Fruit fly (Drosophila melanogaster) whole organism, embryonic: Measurements from ENCODE around the gene Hrb98DE.

ENCODE experiments used
- Bdp1 ChIP-seq: fragments of 200-800 bp; sonication (Bioruptor generic); optimal IDR thresholded peaks from 3 replicates; lab custom pipeline; 2016; ENCODE audit warnings: missing biosample characterization, missing genetic modification characterization
- CG10274 ChIP-seq: fragments of 200-800 bp; sonication (Bioruptor generic); optimal IDR thresholded peaks from 3 replicates; lab custom pipeline; 2017; ENCODE audit warnings: missing biosample characterization, mild to moderate bottlenecking, missing genetic modification characterization
- CG12744 ChIP-seq: fragments of 200-800 bp; sonication (Bioruptor generic); optimal IDR thresholded peaks from 2 replicates; lab custom pipeline; 2016; ENCODE audit warnings: missing biosample characterization, missing genetic modification characterization
- CG14014 ChIP-seq: fragments of 200-800 bp; sonication (Bioruptor generic); IDR thresholded peaks from 2 replicates; pipeline ENCODE4 v1.3.6; 2022; ENCODE audit warnings: missing biosample characterization, missing genetic modification characterization
- CG1602 ChIP-seq: fragments of 200-800 bp; sonication (Bioruptor generic); optimal IDR thresholded peaks from 3 replicates; lab custom pipeline; 2016; ENCODE audit warnings: missing biosample characterization, missing genetic modification characterization
- CG16779 ChIP-seq: fragments of 200-800 bp; sonication (Bioruptor generic); IDR thresholded peaks from 2 replicates; pipeline ENCODE4 v1.3.6; 2022; ENCODE audit warnings: missing biosample characterization, missing genetic modification characterization
- CG16863 ChIP-seq: fragments of 200-800 bp; sonication (Bioruptor generic); optimal IDR thresholded peaks from 3 replicates; lab custom pipeline; 2016; ENCODE audit warnings: missing biosample characterization, missing genetic modification characterization
- CG17186 ChIP-seq: fragments of 200-800 bp; sonication (Bioruptor generic); optimal IDR thresholded peaks from 3 replicates; lab custom pipeline; 2017; ENCODE audit warnings: missing biosample characterization, missing genetic modification reagents, missing genetic modification characterization
- CG17802 ChIP-seq: fragments of 200-800 bp; sonication (Bioruptor generic); optimal IDR thresholded peaks from 2 replicates; lab custom pipeline; 2018; ENCODE audit warnings: missing biosample characterization, mild to moderate bottlenecking, missing genetic modification characterization, moderate library complexity
- CG18619 ChIP-seq: fragments of 200-800 bp; sonication (Bioruptor generic); optimal IDR thresholded peaks from 3 replicates; lab custom pipeline; 2017; ENCODE audit warnings: missing biosample characterization, mild to moderate bottlenecking, missing genetic modification characterization
- CG18764 ChIP-seq: fragments of 200-800 bp; sonication (Bioruptor generic); optimal IDR thresholded peaks from 3 replicates; lab custom pipeline; 2016; ENCODE audit warnings: missing biosample characterization, missing genetic modification characterization
- CG2116 ChIP-seq: fragments of 200-800 bp; sonication (Bioruptor generic); optimal IDR thresholded peaks from 3 replicates; lab custom pipeline; 2018; ENCODE audit warnings: missing biosample characterization, mild to moderate bottlenecking, missing genetic modification characterization
- CG30403 ChIP-seq: fragments of 200-800 bp; sonication (Bioruptor generic); optimal IDR thresholded peaks from 3 replicates; lab custom pipeline; 2016; ENCODE audit warnings: missing biosample characterization, missing genetic modification characterization
- CG31441 ChIP-seq: fragments of 200-800 bp; sonication (Bioruptor generic); IDR thresholded peaks from 2 replicates; pipeline ENCODE4 v1.3.6; 2022; ENCODE audit warnings: missing biosample characterization, missing genetic modification characterization
- CG3281 ChIP-seq: fragments of 200-800 bp; sonication (Bioruptor generic); optimal IDR thresholded peaks from 3 replicates; lab custom pipeline; 2017; ENCODE audit warnings: missing biosample characterization, mild to moderate bottlenecking, missing genetic modification characterization
- CG6689 ChIP-seq: fragments of 200-800 bp; sonication (Bioruptor generic); IDR thresholded peaks from 2 replicates; pipeline ENCODE4 v1.3.6; 2022; ENCODE audit warnings: missing biosample characterization, missing genetic modification characterization
- CG6813 ChIP-seq: fragments of 200-800 bp; sonication (Bioruptor generic); optimal IDR thresholded peaks from 2 replicates; lab custom pipeline; 2017; ENCODE audit warnings: missing biosample characterization, missing genetic modification characterization, mild to moderate bottlenecking, moderate library complexity, missing genetic modification reagents
- CG8281 ChIP-seq: fragments of 200-800 bp; sonication (Bioruptor generic); optimal IDR thresholded peaks from 2 replicates; lab custom pipeline; 2018; ENCODE audit warnings: missing biosample characterization, mild to moderate bottlenecking, missing genetic modification characterization, moderate library complexity
- CG8388 ChIP-seq: fragments of 200-800 bp; sonication (Bioruptor generic); optimal IDR thresholded peaks from 2 replicates; lab custom pipeline; 2019; ENCODE audit warnings: missing biosample characterization, mild to moderate bottlenecking, missing genetic modification characterization, moderate library complexity
- CG8765 ChIP-seq: fragments of 200-800 bp; sonication (Bioruptor generic); IDR thresholded peaks from 2 replicates; pipeline ENCODE4 v1.3.6; 2022; ENCODE audit warnings: missing biosample characterization, missing genetic modification characterization
- CG9817 ChIP-seq: fragments of 200-800 bp; sonication (Bioruptor generic); optimal IDR thresholded peaks from 2 replicates; lab custom pipeline; 2018; ENCODE audit warnings: missing biosample characterization, mild to moderate bottlenecking, missing genetic modification characterization, moderate library complexity
- Dad ChIP-seq: fragments of 200-800 bp; sonication (Bioruptor generic); optimal IDR thresholded peaks from 3 replicates; lab custom pipeline; 2016; ENCODE audit warnings: missing biosample characterization, missing genetic modification characterization
- Eip74EF ChIP-seq, 2 experiments: fragments of 200-800 bp in 1 of 2; fragments of >200 bp in 1 of 2; sonication (Bioruptor generic) in 1 of 2; optimal IDR thresholded peaks; 2 replicates each; lab custom pipeline; 2017 to 2019; ENCODE audit warnings: missing biosample characterization in 2 of 2, missing genetic modification characterization in 2 of 2, mild to moderate bottlenecking in 1 of 2, moderate library complexity in 1 of 2
- Fer1 ChIP-seq: fragments of 200-800 bp; sonication (Bioruptor generic); optimal IDR thresholded peaks from 2 replicates; lab custom pipeline; 2017; ENCODE audit warnings: missing biosample characterization, mild to moderate bottlenecking, missing genetic modification characterization
- Gug ChIP-seq: fragments of 200-800 bp; sonication (Bioruptor generic); IDR thresholded peaks from 4 replicates; pipeline ENCODE4 v1.3.6; 2022; ENCODE audit warnings: missing biosample characterization, missing genetic modification characterization
- H2.0 ChIP-seq: fragments of 200-800 bp; sonication (Bioruptor generic); IDR thresholded peaks from 2 replicates; pipeline ENCODE4 v1.3.6; 2022; ENCODE audit warnings: missing biosample characterization, missing genetic modification characterization
- Ptx1 ChIP-seq: fragments of 200-800 bp; sonication (Bioruptor generic); IDR thresholded peaks from 2 replicates; pipeline ENCODE4 v1.3.6; 2022; ENCODE audit warnings: missing biosample characterization, missing genetic modification characterization
- ab ChIP-seq: fragments of 200-800 bp; sonication (Bioruptor generic); optimal IDR thresholded peaks from 2 replicates; lab custom pipeline; 2016; ENCODE audit warnings: missing biosample characterization, missing genetic modification characterization
- bbx ChIP-seq: fragments of 200-800 bp; sonication (Bioruptor generic); IDR thresholded peaks from 2 replicates; pipeline ENCODE4 v1.3.6; 2022; ENCODE audit warnings: missing biosample characterization, missing genetic modification characterization; ENCODE audit not compliant: partially characterized antibody
- bigmax ChIP-seq: fragments of 200-800 bp; sonication (Bioruptor generic); optimal IDR thresholded peaks from 2 replicates; lab custom pipeline; 2018; ENCODE audit warnings: missing biosample characterization, mild to moderate bottlenecking, missing genetic modification characterization
- cato ChIP-seq: fragments of 200-800 bp; sonication (Bioruptor generic); optimal IDR thresholded peaks from 2 replicates; lab custom pipeline; 2016; ENCODE audit warnings: missing biosample characterization, missing genetic modification characterization, borderline replicate concordance
- chn ChIP-seq: fragments of 200-800 bp; sonication (Bioruptor generic); optimal IDR thresholded peaks from 2 replicates; lab custom pipeline; 2016; ENCODE audit warnings: missing biosample characterization, missing genetic modification characterization
- ci ChIP-seq: fragments of 200-800 bp; sonication (Bioruptor generic); IDR thresholded peaks from 3 replicates; pipeline ENCODE4 v1.3.6; 2022; ENCODE audit warnings: missing biosample characterization, missing genetic modification characterization
- corto ChIP-seq: fragments of 200-800 bp; sonication (Bioruptor generic); optimal IDR thresholded peaks from 2 replicates; lab custom pipeline; 2016; ENCODE audit warnings: missing biosample characterization, mild to moderate bottlenecking, missing genetic modification characterization, moderate library complexity
- dati ChIP-seq: fragments of 200-800 bp; sonication (Bioruptor generic); IDR thresholded peaks from 2 replicates; pipeline ENCODE4 v1.3.6; 2022; ENCODE audit warnings: missing biosample characterization, missing genetic modification characterization
- esg ChIP-seq: fragments of 200-800 bp; sonication (Bioruptor generic); conservative IDR thresholded peaks from 2 replicates; pipeline ENCODE4 v1.3.6; 2022; ENCODE audit warnings: missing biosample characterization, missing genetic modification characterization
- fu2 ChIP-seq: fragments of 200-800 bp; sonication (Bioruptor generic); optimal IDR thresholded peaks from 2 replicates; lab custom pipeline; 2016; ENCODE audit warnings: missing biosample characterization, missing genetic modification characterization
- hb ChIP-seq: fragments of 200-800 bp; sonication (Bioruptor generic); IDR thresholded peaks from 3 replicates; pipeline ENCODE4 v1.3.6; 2022; ENCODE audit warnings: missing biosample characterization, missing genetic modification characterization; ENCODE audit not compliant: partially characterized antibody
- ind ChIP-seq: fragments of 200-800 bp; sonication (Bioruptor generic); optimal IDR thresholded peaks from 3 replicates; lab custom pipeline; 2016; ENCODE audit warnings: missing biosample characterization, missing genetic modification characterization
- lmd ChIP-seq: fragments of 200-800 bp; sonication (Bioruptor generic); IDR thresholded peaks from 2 replicates; pipeline ENCODE4 v1.3.6; 2022; ENCODE audit warnings: missing biosample characterization, missing genetic modification characterization
- nerfin-2 ChIP-seq: fragments of 200-800 bp; sonication (Bioruptor generic); IDR thresholded peaks from 2 replicates; pipeline ENCODE4 v1.3.6; 2022; ENCODE audit warnings: missing biosample characterization, missing genetic modification characterization; ENCODE audit not compliant: partially characterized antibody
- repo ChIP-seq: fragments of 200-800 bp; sonication (Bioruptor generic); optimal IDR thresholded peaks from 2 replicates; lab custom pipeline; 2016; ENCODE audit warnings: missing biosample characterization, missing genetic modification characterization
- stc ChIP-seq: fragments of 200-800 bp; sonication (Bioruptor generic); IDR thresholded peaks from 2 replicates; pipeline ENCODE4 v1.3.6; 2022; ENCODE audit warnings: missing biosample characterization, missing genetic modification characterization
- tll ChIP-seq, 2 experiments: fragments of 200-800 bp in 1 of 2; fragments of >200 bp in 1 of 2; sonication (Bioruptor generic) in 1 of 2; optimal IDR thresholded peaks; 2 replicates each; lab custom pipeline; 2017 to 2019; ENCODE audit warnings: missing biosample characterization in 2 of 2, missing genetic modification characterization in 2 of 2, mild to moderate bottlenecking in 1 of 2, moderate library complexity in 1 of 2
- toy ChIP-seq: fragments of 200-800 bp; sonication (Bioruptor generic); IDR thresholded peaks from 2 replicates; pipeline ENCODE4 v1.3.6; 2022; ENCODE audit warnings: missing biosample characterization, missing genetic modification characterization
- unpg ChIP-seq: fragments of 200-800 bp; sonication (Bioruptor generic); optimal IDR thresholded peaks from 3 replicates; lab custom pipeline; 2018; ENCODE audit warnings: missing biosample characterization, mild to moderate bottlenecking, missing genetic modification characterization, moderate library complexity
- usp ChIP-seq: fragments of >200 bp; optimal IDR thresholded peaks from 2 replicates; lab custom pipeline; 2017; ENCODE audit warnings: missing biosample characterization, missing genetic modification characterization
- wor ChIP-seq: fragments of 200-800 bp; sonication (Bioruptor generic); IDR thresholded peaks from 2 replicates; pipeline ENCODE4 v1.3.6; 2022; ENCODE audit warnings: missing biosample characterization, missing genetic modification characterization

Hrb98DE gene

DNA sequence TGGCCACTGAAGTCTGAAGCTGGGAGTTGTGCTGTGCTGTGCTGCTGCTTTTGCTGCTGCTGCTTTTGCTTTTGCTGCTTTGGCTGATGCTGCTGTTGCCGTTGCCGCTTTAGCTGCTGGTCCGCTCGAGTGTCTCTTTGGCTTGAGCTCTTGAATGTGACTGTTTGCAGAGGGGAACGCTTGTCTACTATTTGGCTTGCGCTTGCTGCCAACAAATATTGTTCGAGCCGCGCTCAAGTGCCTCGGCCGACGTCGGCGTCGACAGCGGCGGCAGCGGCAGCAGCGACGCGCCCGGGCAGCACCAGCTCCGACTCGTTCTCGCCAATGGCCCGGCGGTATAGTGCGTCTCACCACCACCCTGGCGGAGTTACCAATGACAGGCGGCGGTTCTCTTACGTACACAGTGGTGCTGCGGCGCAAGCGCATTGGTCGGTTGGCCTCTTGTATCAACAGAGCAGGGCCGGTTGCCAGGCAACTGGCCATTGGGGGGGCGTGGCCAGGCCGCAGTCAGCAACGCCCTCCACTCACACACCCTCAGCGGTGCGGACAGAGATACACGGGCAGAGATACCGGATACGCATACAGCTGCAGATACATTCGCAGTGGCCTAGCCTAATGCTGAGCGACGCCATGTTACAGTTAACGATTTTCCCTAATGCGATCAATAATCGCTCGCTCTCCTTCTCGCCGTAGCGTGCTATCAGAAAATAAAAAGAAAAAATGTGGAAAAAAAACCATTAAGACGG lies 14.4 kb upstream of the Hrb98DE start, which contains the start of gene fkh (continued):
- TF ChIP-seq bbx (GFP tag; lab: Robert Waterston, UW): no peak
- TF ChIP-seq CG1602 (GFP tag; lab: Kevin White, UChicago): peak; percentile 65
- TF ChIP-seq CG6813 (GFP tag; lab: Kevin White, UChicago): peak; percentile 98
- TF ChIP-seq ci: peak; percentile 92
- peak; percentile 49 for TF ChIP-seq CG9817 (tag; lab: Kevin White, UChicago)
- TF ChIP-seq bigmax: peak; percentile 59
- TF ChIP-seq CG8281 (tag; lab: Kevin White, UChicago): peak; percentile 76
- TF ChIP-seq CG17802: peak; percentile 52
- peak in 1 of 2 experiments; percentile 48 for TF ChIP-seq tll (GFP tag; optimal IDR thresholded peaks at IDR 0.05; lab: Kevin White, UChicago)
- TF ChIP-seq H2.0: 0 out of 2 replicates have a peak, but pooled peaks have one; percentile 48
- TF ChIP-seq repo (GFP tag; lab: Kevin White, UChicago): peak; percentile 91
- peak; percentile 97 for TF ChIP-seq CG3281
- peak; percentile 74 for TF ChIP-seq stc
- TF ChIP-seq cato: peak; percentile 82
- TF ChIP-seq CG12744 (GFP tag; lab: Kevin White, UChicago): peak; percentile 85
- TF ChIP-seq fu2 (GFP tag; lab: Kevin White, UChicago): peak; percentile 69
- TF ChIP-seq corto (GFP tag; lab: Kevin White, UChicago): peak; percentile 3
- TF ChIP-seq hb: no peak
- peak; percentile 99 for TF ChIP-seq Fer1 (GFP tag; lab: Kevin White, UChicago)
- TF ChIP-seq Dad (GFP tag; lab: Kevin White, UChicago): peak; percentile 85
- peak; percentile 21 for TF ChIP-seq CG8388 (GFP tag; lab: Kevin White, UChicago)
- peak; percentile 55; the same call in 1 of the 2 replicates for TF ChIP-seq CG31441 (GFP tag; lab: Robert Waterston, UW)
- TF ChIP-seq CG17186 (GFP tag; lab: Kevin White, UChicago): peak; percentile 93
- peak; percentile 66 for TF ChIP-seq CG30403 (GFP tag; lab: Kevin White, UChicago)
- peak; percentile 90 for TF ChIP-seq CG18764 (GFP tag; lab: Kevin White, UChicago)
- peak; percentile 72 for TF ChIP-seq unpg (GFP tag; lab: Kevin White, UChicago)
- TF ChIP-seq CG18619 (GFP tag; lab: Kevin White, UChicago): peak; percentile 95
- peak; percentile 87 for TF ChIP-seq CG2116
- peak; percentile 57; the same call in 1 of the 2 replicates for TF ChIP-seq CG6689 (GFP tag; lab: Robert Waterston, UW)
- TF ChIP-seq chn: peak; percentile 74
- TF ChIP-seq nerfin-2 (GFP tag; lab: Robert Waterston, UW): 0 out of 2 replicates have a peak, but pooled peaks have one; percentile 22
- peak; percentile 89 for TF ChIP-seq Bdp1
- peak; percentile 13; the same call in 1 of the 2 replicates for TF ChIP-seq lmd (GFP tag; lab: Robert Waterston, UW)
- TF ChIP-seq CG8765 (GFP tag; lab: Robert Waterston, UW): 0 out of 2 replicates have a peak, but pooled peaks have one; percentile 24
- peak; percentile 40 for TF ChIP-seq ind
- no peak for TF ChIP-seq usp (GFP tag; lab: Kevin White, UChicago)
- TF ChIP-seq ab: no peak
- TF ChIP-seq esg (GFP tag; lab: Robert Waterston, UW): no peak
- peak; percentile 32; the same call in 1 of the 2 replicates for TF ChIP-seq Ptx1 (GFP tag; lab: Robert Waterston, UW)
- 0 out of 2 replicates have a peak, but pooled peaks have one; percentile 17 for TF ChIP-seq toy (GFP tag; lab: Robert Waterston, UW)
- peak; percentile 93 for TF ChIP-seq CG16863 (GFP tag; lab: Kevin White, UChicago)
- no peak for TF ChIP-seq Gug
- TF ChIP-seq wor (GFP tag; lab: Robert Waterston, UW): no peak
- peak in 1 of 2 experiments; percentile 75 for TF ChIP-seq Eip74EF (GFP tag; optimal IDR thresholded peaks at IDR 0.05; lab: Kevin White, UChicago)
- TF ChIP-seq CG10274: peak; percentile 85
- peak; percentile 81; the same call in 1 of the 2 replicates for TF ChIP-seq CG14014
- peak; percentile 76; the same call in 1 of the 2 replicates for TF ChIP-seq CG16779 (GFP tag; lab: Robert Waterston, UW)
- TF ChIP-seq dati (GFP tag; lab: Robert Waterston, UW): no peak
